Worm (Caenorhabditis elegans) whole organism, L3 larva: ENCODE data around the gene Y69A2AR.47.

Experiments used
- R02D3.7 ChIP-seq: fragments of 150-350 bp; optimal IDR thresholded peaks from 2 replicates; lab custom pipeline; 2014; ENCODE audit warnings: missing biosample characterization, missing genetic modification characterization
- ZK546.5 ChIP-seq: sonication (generic microtip); optimal IDR thresholded peaks from 2 replicates; lab custom pipeline; 2017; ENCODE audit warnings: missing biosample characterization, missing genetic modification characterization
- fkh-10 ChIP-seq: sonication (generic microtip); optimal IDR thresholded peaks from 2 replicates; lab custom pipeline; 2017; ENCODE audit warnings: missing biosample characterization, missing genetic modification reagents, missing genetic modification characterization
- lin-15B ChIP-seq: fragments of 150-350 bp; optimal IDR thresholded peaks from 2 replicates; lab custom pipeline; 2014; ENCODE audit warnings: missing biosample characterization, missing genetic modification characterization
- nhr-23 ChIP-seq: fragments of 150-350 bp; optimal IDR thresholded peaks from 2 replicates; lab custom pipeline; 2014; ENCODE audit warnings: missing biosample characterization, missing genetic modification reagents, missing genetic modification characterization
- nhr-77 ChIP-seq: fragments of 150-350 bp; optimal IDR thresholded peaks from 2 replicates; lab custom pipeline; 2014; ENCODE audit warnings: missing biosample characterization, missing genetic modification characterization
- pqm-1 ChIP-seq: fragments of 150-350 bp; optimal IDR thresholded peaks from 2 replicates; lab custom pipeline; 2017; ENCODE audit warnings: missing biosample characterization, missing genetic modification characterization, inconsistent platforms
- unc-62 ChIP-seq: fragments of 150-350 bp; sonication (generic microtip); optimal IDR thresholded peaks from 4 replicates; lab custom pipeline; 2014; ENCODE audit warnings: missing biosample characterization, missing genetic modification reagents, missing genetic modification characterization
- ztf-11 ChIP-seq: fragments of 150-350 bp; optimal IDR thresholded peaks from 2 replicates; lab custom pipeline; 2014; ENCODE audit warnings: missing biosample characterization, missing genetic modification characterization

DNA sequence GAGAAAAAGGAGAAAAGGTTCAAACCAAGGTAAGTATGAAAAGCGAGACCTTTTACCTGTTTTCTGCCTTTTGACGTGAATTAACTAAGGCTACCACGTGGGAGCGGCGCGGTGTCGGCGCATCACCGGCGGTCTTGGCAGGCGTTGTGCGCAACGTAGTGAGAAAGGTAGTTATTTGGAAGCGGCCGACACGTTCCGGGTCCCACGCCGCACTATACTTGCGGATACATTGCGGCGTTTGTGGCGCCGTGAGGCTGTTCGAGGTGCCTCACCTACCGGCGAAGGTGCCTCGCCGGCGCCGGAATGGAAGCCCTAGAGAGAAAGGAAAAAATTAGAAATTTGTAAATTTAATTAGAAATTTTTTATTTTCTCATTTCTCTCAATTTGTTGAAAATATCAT, 44.7 kb upstream of the Y69A2AR.47 start:
- TF ChIP-seq lin-15B (tag; lab: Kevin White, UChicago) (no peak), unc-62 (GFP tag; lab: Kevin White, UChicago) (no peak), nhr-23 (tag; lab: Kevin White, UChicago) (no peak), nhr-77 (tag; lab: Kevin White, UChicago) (no peak), pqm-1 (tag; lab: Kevin White, UChicago) (no peak), R02D3.7 (tag; lab: Kevin White, UChicago) (no peak), ztf-11 (no peak), ZK546.5 (no peak), fkh-10 (GFP tag; lab: Kevin White, UChicago) (no peak)
